Fruit fly (Drosophila melanogaster): ENCODE measurements around the gene CG12268.
A peak's percentile ranks its signal among the peaks of the same experiment; 100 is the strongest.

The CG12268 gene

dm6 chr3R:23909347-23909862 lies 38.8 kb downstream of the CG12268 start (continued):
- TF ChIP-seq CG3407 (GFP tag; optimal IDR thresholded peaks at IDR 0.05) (peak; percentile 7), Fer1 (GFP tag; optimal IDR thresholded peaks at IDR 0.05) (peak; percentile 60), mirr (GFP tag; optimal IDR thresholded peaks at IDR 0.05) (peak; percentile 67), Oli (tag; optimal IDR thresholded peaks at IDR 0.05) (peak; percentile 31), CG34224 (GFP tag; IDR thresholded peaks at IDR 0.05; ENCODE audit: partially characterized antibody) (no peak), CG9797 (GFP tag; optimal IDR thresholded peaks at IDR 0.05) (no peak), CG8281 (tag; optimal IDR thresholded peaks at IDR 0.05) (peak; percentile 31), CG33213 (GFP tag; optimal IDR thresholded peaks at IDR 0.05) (peak; percentile 25), hkb (optimal IDR thresholded peaks at IDR 0.05) (no peak), hkb (GFP tag; IDR thresholded peaks at IDR 0.05) (peak; percentile 19; the same call in 1 of the 2 replicates), Atf-2 (GFP tag; optimal IDR thresholded peaks at IDR 0.05) (no peak), croc (GFP tag; conservative IDR thresholded peaks at IDR 0.05) (no peak), D19B (GFP tag; optimal IDR thresholded peaks at IDR 0.05) (no peak), Hr3 (GFP tag; optimal IDR thresholded peaks at IDR 0.05) (no peak), CG7928 (GFP tag; optimal IDR thresholded peaks at IDR 0.05) (no peak), sd (tag; optimal IDR thresholded peaks at IDR 0.05) (peak; percentile 72), zfh1 (GFP tag; IDR thresholded peaks at IDR 0.05) (no peak), CG10321 (GFP tag; IDR thresholded peaks at IDR 0.05) (0 out of 2 replicates have a peak, but pooled peaks have one; percentile 13), CG4328 (GFP tag; optimal IDR thresholded peaks at IDR 0.05) (peak; percentile 14), CG13624 (GFP tag; optimal IDR thresholded peaks at IDR 0.05) (no peak), dmrt99B (tag; optimal IDR thresholded peaks at IDR 0.05) (peak; percentile 56), CG17361 (GFP tag; IDR thresholded peaks at IDR 0.05) (0 out of 3 replicates have a peak, but pooled peaks have one; percentile 12), CG34422 (GFP tag; IDR thresholded peaks at IDR 0.05) (no peak), CG10267 (tag; optimal IDR thresholded peaks at IDR 0.05) (no peak), Hmx (GFP tag; optimal IDR thresholded peaks at IDR 0.05) (no peak), CG17359 (tag; optimal IDR thresholded peaks at IDR 0.05) (peak; percentile 36), Hmr (GFP tag; optimal IDR thresholded peaks at IDR 0.05) (peak; percentile 49), fd3F (GFP tag; optimal IDR thresholded peaks at IDR 0.05) (peak; percentile 55), ranshi (GFP tag; IDR thresholded peaks at IDR 0.05) (peak; percentile 31; the same call in 1 of the 2 replicates), CG14014 (GFP tag; IDR thresholded peaks at IDR 0.05) (peak; percentile 25; the same call in 1 of the 2 replicates), run (tag; optimal IDR thresholded peaks at IDR 0.05) (peak; percentile 33), CG4820 (GFP tag; optimal IDR thresholded peaks at IDR 0.05) (peak; percentile 25), ATbp (GFP tag; optimal IDR thresholded peaks at IDR 0.05) (peak; percentile 76), shn (GFP tag; optimal IDR thresholded peaks at IDR 0.05) (no peak), Trl (optimal IDR thresholded peaks at IDR 0.05) (no peak), Trl (GFP tag; optimal IDR thresholded peaks at IDR 0.05) (no peak), CG14441 (GFP tag; IDR thresholded peaks at IDR 0.05) (peak; percentile 9; the same call in 1 of the 2 replicates), caup (GFP tag; optimal IDR thresholded peaks at IDR 0.05; ENCODE audit: severe bottlenecking) (peak; percentile 19), slou (GFP tag; optimal IDR thresholded peaks at IDR 0.05) (no peak), zen (tag; optimal IDR thresholded peaks at IDR 0.05) (no peak), Fer3 (tag; optimal IDR thresholded peaks at IDR 0.05) (peak; percentile 33), dati (GFP tag; IDR thresholded peaks at IDR 0.05) (no peak), CG6254 (GFP tag; optimal IDR thresholded peaks at IDR 0.05) (peak; percentile 1), Eip74EF (GFP tag; optimal IDR thresholded peaks at IDR 0.05) (peak in 1 of 2 experiments; percentile 49), lov (optimal IDR thresholded peaks at IDR 0.05) (no peak), lov (GFP tag; IDR thresholded peaks at IDR 0.05) (no peak), Nf-YC (tag; optimal IDR thresholded peaks at IDR 0.05) (peak; percentile 22), sens (GFP tag) (peak; percentile 83), row (GFP tag; IDR thresholded peaks at IDR 0.05) (no peak), Sin3A (optimal IDR thresholded peaks at IDR 0.05) (no peak), hb (GFP tag; IDR thresholded peaks at IDR 0.05; ENCODE audit: partially characterized antibody) (no peak)

Data from whole organism, embryonic.